Worm (Caenorhabditis elegans): Measurements from ENCODE around the gene lin-52.

DNA sequence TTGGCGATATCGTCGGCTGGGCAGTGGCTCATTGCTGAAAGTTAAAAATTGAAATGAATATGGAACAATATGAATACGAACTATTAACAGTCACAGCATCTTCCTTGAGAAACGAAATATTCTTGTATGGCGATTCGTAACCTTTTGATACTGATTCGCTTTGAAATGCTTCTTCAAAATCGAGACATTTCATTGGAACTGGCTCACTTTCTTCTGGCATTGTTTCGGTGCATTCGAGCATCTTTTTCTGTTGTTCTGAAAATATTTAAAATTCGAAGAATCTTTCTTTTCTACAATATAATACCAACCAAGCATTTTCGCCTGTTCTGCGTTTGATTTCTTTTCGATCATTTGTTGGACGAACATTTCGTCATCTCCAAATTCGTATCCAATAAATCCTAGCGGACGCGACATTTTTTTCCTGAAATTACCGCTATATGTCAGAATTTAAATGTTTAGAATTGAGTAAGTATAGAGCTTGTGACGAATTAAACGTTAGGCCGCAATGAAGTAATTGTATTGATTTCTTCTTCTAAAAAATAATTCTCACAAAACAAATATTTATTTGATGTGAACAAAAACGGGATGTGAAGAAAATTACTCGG is at the start of gene lin-52:
- TF ChIP-seq ztf-4 (tag; optimal IDR thresholded peaks at IDR 0.05) (peak; percentile 78), ceh-16 (tag; optimal IDR thresholded peaks at IDR 0.05) (no peak), snpc-4 (tag; optimal IDR thresholded peaks at IDR 0.05) (no peak), ZK546.5 (tag; optimal IDR thresholded peaks at IDR 0.05) (no peak), ztf-11 (tag; optimal IDR thresholded peaks at IDR 0.05) (no peak), F13H6.1 (tag; optimal IDR thresholded peaks at IDR 0.05) (no peak)
